Worm (Caenorhabditis elegans) whole organism, young adult: ENCODE measurements around the gene F11A5.17.

Source experiments
- B0336.3 ChIP-seq: fragments of 200-800 bp; sonication (Bioruptor generic); IDR thresholded peaks from 2 replicates; pipeline ENCODE4 v1.3.6; 2022; ENCODE audit warnings: missing genetic modification characterization, missing compliant biosample characterization
- C06A6.2 ChIP-seq: fragments of 200-800 bp; sonication (Bioruptor generic); conservative IDR thresholded peaks from 2 replicates; pipeline ENCODE4 v1.3.6; 2022; ENCODE audit warnings: missing genetic modification characterization, missing compliant biosample characterization
- F37B4.10 ChIP-seq: fragments of 200-800 bp; sonication (Bioruptor generic); IDR thresholded peaks from 2 replicates; pipeline ENCODE4 v1.3.6; 2022; ENCODE audit warnings: missing genetic modification characterization, missing compliant biosample characterization
- F49E8.2 ChIP-seq: sonication (generic microtip); optimal IDR thresholded peaks from 3 replicates; lab custom pipeline; 2017; ENCODE audit warnings: missing genetic modification characterization, mild to moderate bottlenecking, missing compliant biosample characterization, antibody characterized with exemption, moderate library complexity; ENCODE audit not compliant: insufficient read depth
- F52B5.7 ChIP-seq: sonication (generic microtip); optimal IDR thresholded peaks from 2 replicates; lab custom pipeline; 2016; ENCODE audit warnings: mild to moderate bottlenecking, missing genetic modification characterization, missing compliant biosample characterization
- F55B11.4 ChIP-seq: sonication (generic microtip); optimal IDR thresholded peaks from 2 replicates; lab custom pipeline; 2016; ENCODE audit warnings: missing compliant biosample characterization, missing genetic modification characterization, borderline replicate concordance; ENCODE audit not compliant: insufficient read depth
- T07F8.4 ChIP-seq: sonication (generic microtip); optimal IDR thresholded peaks from 2 replicates; lab custom pipeline; 2016; ENCODE audit warnings: mild to moderate bottlenecking, missing genetic modification characterization, moderate library complexity, missing compliant biosample characterization
- Y53F4B.3 ChIP-seq: fragments of 200-800 bp; sonication (Bioruptor generic); IDR thresholded peaks from 2 replicates; pipeline ENCODE4 v1.3.6; 2022; ENCODE audit warnings: missing genetic modification reagents, missing genetic modification characterization, missing compliant biosample characterization
- athp-1 ChIP-seq: sonication (generic microtip); optimal IDR thresholded peaks from 2 replicates; lab custom pipeline; 2017; ENCODE audit warnings: mild to moderate bottlenecking, missing genetic modification characterization, missing compliant biosample characterization
- ceh-79 ChIP-seq: sonication (generic microtip); optimal IDR thresholded peaks from 2 replicates; lab custom pipeline; 2017; ENCODE audit warnings: mild to moderate bottlenecking, missing genetic modification characterization, missing compliant biosample characterization
- dox-1 ChIP-seq: fragments of 200-800 bp; sonication (Bioruptor generic); IDR thresholded peaks from 2 replicates; pipeline ENCODE4 v1.3.6; 2022; ENCODE audit warnings: missing genetic modification reagents, missing genetic modification characterization, missing compliant biosample characterization
- ets-4 ChIP-seq: fragments of 200-800 bp; sonication (Bioruptor generic); optimal IDR thresholded peaks from 2 replicates; lab custom pipeline; 2018; ENCODE audit warnings: mild to moderate bottlenecking, missing genetic modification characterization, missing compliant biosample characterization
- him-1 ChIP-seq: sonication (generic microtip); optimal IDR thresholded peaks from 2 replicates; lab custom pipeline; 2016; ENCODE audit warnings: missing genotype, missing genetic modification reagents, missing genetic modification characterization, missing compliant biosample characterization
- hmg-1.2 ChIP-seq: fragments of 200-800 bp; sonication (Bioruptor generic); IDR thresholded peaks from 2 replicates; pipeline ENCODE4 v1.3.6; 2022; ENCODE audit warnings: missing genetic modification reagents, missing genetic modification characterization, missing compliant biosample characterization
- hmg-20 ChIP-seq: fragments of 200-800 bp; sonication (Bioruptor generic); IDR thresholded peaks from 2 replicates; pipeline ENCODE4 v1.3.6; 2022; ENCODE audit warnings: missing genetic modification reagents, missing genetic modification characterization, missing compliant biosample characterization
- hrde-1 ChIP-seq: sonication (generic microtip); optimal IDR thresholded peaks from 2 replicates; lab custom pipeline; 2016; ENCODE audit warnings: missing genetic modification characterization, mild to moderate bottlenecking, missing compliant biosample characterization, moderate library complexity, missing genotype, missing genetic modification reagents, borderline replicate concordance
- let-526 ChIP-seq: fragments of 200-800 bp; sonication (Bioruptor generic); IDR thresholded peaks from 2 replicates; pipeline ENCODE4 v1.3.6; 2022; ENCODE audit warnings: missing genetic modification reagents, missing genetic modification characterization, missing compliant biosample characterization
- let-607 ChIP-seq, 2 experiments: fragments of 200-800 bp in 1 of 2; sonication (Bioruptor generic) in 1 of 2; sonication (generic microtip) in 1 of 2; optimal IDR thresholded peaks; 2 replicates each; lab custom pipeline; 2016 to 2018; ENCODE audit warnings: mild to moderate bottlenecking in 2 of 2, missing compliant biosample characterization in 2 of 2, missing genetic modification characterization in 2 of 2, moderate library complexity in 2 of 2, missing genotype in 1 of 2
- lin-40 ChIP-seq: sonication (generic microtip); optimal IDR thresholded peaks from 2 replicates; lab custom pipeline; 2016; ENCODE audit warnings: missing genetic modification characterization, mild to moderate bottlenecking, missing compliant biosample characterization, missing genotype, missing genetic modification reagents
- madf-10 ChIP-seq: sonication (generic microtip); optimal IDR thresholded peaks from 2 replicates; lab custom pipeline; 2016; ENCODE audit warnings: mild to moderate bottlenecking, missing genetic modification characterization, missing compliant biosample characterization
- nfyb-1 ChIP-seq: fragments of 200-800 bp; sonication (Bioruptor generic); IDR thresholded peaks from 2 replicates; pipeline ENCODE4 v1.3.6; 2022; ENCODE audit warnings: missing genetic modification reagents, missing genetic modification characterization, missing compliant biosample characterization
- pbrm-1 ChIP-seq: fragments of 200-800 bp; sonication (Bioruptor generic); IDR thresholded peaks from 2 replicates; pipeline ENCODE4 v1.3.6; 2022; ENCODE audit warnings: missing genetic modification reagents, missing genetic modification characterization, missing compliant biosample characterization
- snpc-1.3 ChIP-seq: sonication (generic microtip); optimal IDR thresholded peaks from 2 replicates; lab custom pipeline; 2017; ENCODE audit warnings: missing genetic modification characterization, mild to moderate bottlenecking, missing compliant biosample characterization, antibody characterized with exemption, moderate library complexity, missing genotype, missing genetic modification reagents; ENCODE audit not compliant: insufficient read depth
- snpc-4 ChIP-seq, 5 experiments: fragments of 150-350 bp in 1 of 5; sonication (generic microtip) in 4 of 5; optimal IDR thresholded peaks; 2 replicates each; lab custom pipeline; 2014 to 2018; ENCODE audit warnings: missing genetic modification characterization in 5 of 5, missing biosample characterization in 3 of 5, antibody characterized with exemption in 2 of 5, mild to moderate bottlenecking in 2 of 5, missing compliant biosample characterization in 2 of 5, missing genotype in 2 of 5, moderate library complexity in 2 of 5, missing genetic modification reagents in 1 of 5
- somi-1 ChIP-seq: fragments of 200-800 bp; sonication (Bioruptor generic); optimal IDR thresholded peaks from 2 replicates; lab custom pipeline; 2018; ENCODE audit warnings: mild to moderate bottlenecking, missing genetic modification characterization, missing compliant biosample characterization
- unc-130 ChIP-seq: sonication (generic microtip); optimal IDR thresholded peaks from 2 replicates; lab custom pipeline; 2016; ENCODE audit warnings: missing genetic modification reagents, missing genetic modification characterization, missing compliant biosample characterization
- zfh-2 ChIP-seq: fragments of 200-800 bp; sonication (Bioruptor generic); conservative IDR thresholded peaks from 2 replicates; pipeline ENCODE4 v1.3.6; 2022; ENCODE audit warnings: missing genetic modification reagents, missing genetic modification characterization, missing compliant biosample characterization
- ztf-26 ChIP-seq: sonication (generic microtip); optimal IDR thresholded peaks from 2 replicates; lab custom pipeline; 2017; ENCODE audit warnings: missing genetic modification characterization, missing compliant biosample characterization
- ztf-3 ChIP-seq: fragments of 200-800 bp; sonication (Bioruptor generic); optimal IDR thresholded peaks from 2 replicates; lab custom pipeline; 2018; ENCODE audit warnings: mild to moderate bottlenecking, missing genetic modification characterization, missing compliant biosample characterization

F11A5.17 gene

DNA sequence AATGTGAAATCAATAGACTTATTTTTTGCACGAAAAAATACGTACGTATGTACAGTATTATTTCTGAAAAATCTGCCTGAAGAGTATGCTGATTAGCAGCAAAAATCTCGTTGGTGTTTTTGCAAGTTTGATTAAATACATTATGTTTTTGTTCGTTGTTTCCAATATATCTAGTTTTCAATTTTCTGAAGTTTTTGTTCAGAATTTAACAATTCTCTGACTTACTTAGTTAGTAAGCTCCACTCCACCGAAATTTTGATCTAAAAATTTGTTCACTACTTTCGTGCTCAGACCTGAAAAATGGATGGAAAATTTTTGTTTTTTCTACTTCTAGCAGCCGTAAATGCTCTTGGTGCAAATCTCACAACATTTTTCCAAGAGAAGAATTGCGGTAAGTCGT lies 3.1 kb downstream of the F11A5.17 start, which contains the start of gene irld-26:
irld-26 (plus strand) TSS at position 301 of the 400 bp plus-strand sequence.
- no peak for TF ChIP-seq ztf-26 (tag; lab: Kevin White, UChicago)
- TF ChIP-seq, all 124 proteins: peak for 0

DNA sequence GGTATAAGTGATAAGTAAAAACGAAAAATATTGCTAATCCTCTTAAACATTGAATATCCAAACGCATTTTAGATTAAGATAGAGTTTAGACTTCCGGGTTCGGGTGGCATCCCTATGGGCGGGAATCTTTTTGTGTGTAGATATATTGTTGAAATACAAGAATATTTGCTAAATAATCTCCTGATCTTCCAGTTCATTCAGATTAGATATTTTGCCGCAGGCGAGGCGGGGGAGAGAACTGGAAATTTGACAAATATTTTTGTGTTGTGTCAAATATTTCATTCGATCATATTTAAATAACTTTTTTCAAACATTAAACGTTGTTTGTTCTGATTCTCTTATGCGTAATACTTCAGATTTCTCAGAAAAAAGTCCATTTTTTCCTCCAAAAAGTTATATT lies 8.0 kb downstream of the F11A5.17 start, which contains the start of gene oac-15:
oac-15 (minus strand) TSS at position 101 of the 400 bp plus-strand sequence.
- no peak for TF ChIP-seq unc-130 (GFP tag; lab: Kevin White, UChicago)
- TF ChIP-seq ets-4 (GFP tag; lab: Kevin White, UChicago) = no peak
- TF ChIP-seq B0336.3 (GFP tag; lab: Robert Waterston, UW) = no peak
- no peak for TF ChIP-seq athp-1 (tag; lab: Kevin White, UChicago)
- TF ChIP-seq F49E8.2 (tag; lab: Kevin White, UChicago) = no peak
- TF ChIP-seq Y53F4B.3 (GFP tag; lab: Robert Waterston, UW) = no peak
- no peak for TF ChIP-seq ztf-3 (GFP tag; lab: Kevin White, UChicago)
- no peak for TF ChIP-seq T07F8.4 (tag; lab: Kevin White, UChicago)
- no peak for TF ChIP-seq snpc-4 (GFP tag; optimal IDR thresholded peaks at IDR 0.05; lab: Kevin White, UChicago)
- TF ChIP-seq snpc-4 (tag; optimal IDR thresholded peaks at IDR 0.05; lab: Kevin White, UChicago) = no peak
- no peak for TF ChIP-seq hmg-20 (GFP tag; lab: Robert Waterston, UW)
- TF ChIP-seq let-607 (tag; optimal IDR thresholded peaks at IDR 0.05; lab: Kevin White, UChicago) = no peak
- TF ChIP-seq dox-1 (GFP tag; lab: Robert Waterston, UW) = no peak
- no peak for TF ChIP-seq madf-10 (tag; lab: Kevin White, UChicago)
- no peak for TF ChIP-seq let-526 (GFP tag; lab: Robert Waterston, UW)
- no peak for TF ChIP-seq F55B11.4
- TF ChIP-seq nfyb-1 (GFP tag; lab: Robert Waterston, UW) = no peak

DNA sequence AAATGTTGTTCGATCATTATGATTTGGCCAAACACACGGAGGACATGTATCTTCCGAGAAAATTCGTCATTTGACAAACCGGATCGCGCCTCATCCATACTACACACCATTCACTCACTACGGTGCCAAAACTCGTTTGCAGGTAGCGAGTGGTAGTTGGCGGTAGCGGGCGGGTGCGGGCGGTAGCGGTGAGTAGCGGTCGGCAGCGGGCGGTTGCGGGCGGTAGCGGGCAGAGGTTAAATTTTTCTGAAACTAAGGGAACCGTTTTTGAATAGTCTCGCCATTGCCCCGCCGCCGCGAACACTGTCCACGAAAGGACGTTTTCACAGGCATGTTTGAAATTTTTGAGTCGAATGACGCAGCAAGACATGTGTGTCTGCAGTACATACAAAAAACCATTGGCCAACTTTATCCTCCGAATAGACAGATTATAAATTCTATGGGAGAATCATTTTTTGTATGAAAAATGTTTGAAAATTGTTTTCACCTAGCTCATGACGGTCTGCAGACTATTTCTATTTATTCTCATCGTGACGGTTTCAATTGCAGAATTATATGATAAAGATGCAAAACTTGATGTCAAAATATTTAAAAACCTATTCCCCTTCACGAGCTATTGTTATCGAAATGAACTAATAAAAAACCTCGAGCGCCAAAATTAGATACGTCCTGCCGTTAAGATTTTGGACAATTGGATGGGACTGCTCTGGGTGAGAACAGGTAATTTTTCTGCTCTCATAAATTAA lies 8.6 kb downstream of the F11A5.17 start, which contains the start of gene F11A5.16:
F11A5.16 (plus strand) TSS at position 696 of the 746 bp plus-strand sequence.
- TF ChIP-seq lin-40 (tag; lab: Kevin White, UChicago) (no peak), B0336.3 (GFP tag; lab: Robert Waterston, UW) (no peak), hmg-1.2 (no peak), zfh-2 (GFP tag; lab: Robert Waterston, UW) (peak; percentile 76), let-526 (GFP tag; lab: Robert Waterston, UW) (no peak), hrde-1 (tag; lab: Kevin White, UChicago) (no peak)

DNA sequence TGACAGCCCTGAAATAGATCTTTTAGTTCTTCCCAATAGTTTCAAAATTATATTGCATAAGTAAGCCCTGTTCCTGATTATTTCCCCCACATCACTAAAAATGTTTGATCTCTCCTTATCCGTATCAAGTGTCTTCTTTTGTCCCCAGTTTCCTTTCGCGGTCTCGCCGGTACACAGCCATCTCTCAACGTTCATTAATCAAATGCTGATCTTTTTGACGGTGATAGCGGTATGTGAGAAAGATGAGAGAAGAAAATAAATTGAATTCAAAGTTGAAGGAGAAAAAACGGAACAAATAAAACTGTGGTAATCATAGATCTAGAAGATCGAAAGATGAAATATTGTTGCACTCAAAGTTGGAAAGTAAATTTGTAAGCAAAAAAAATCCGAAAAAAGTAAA lies 9.9 kb downstream of the F11A5.17 start:
- TF ChIP-seq him-1 (tag; lab: Kevin White, UChicago) (no peak), ceh-79 (no peak), Y53F4B.3 (GFP tag; lab: Robert Waterston, UW) (no peak), F55B11.4 (no peak), pbrm-1 (GFP tag; lab: Robert Waterston, UW) (no peak), F37B4.10 (GFP tag; lab: Robert Waterston, UW) (no peak), ztf-26 (tag; lab: Kevin White, UChicago) (no peak)

DNA sequence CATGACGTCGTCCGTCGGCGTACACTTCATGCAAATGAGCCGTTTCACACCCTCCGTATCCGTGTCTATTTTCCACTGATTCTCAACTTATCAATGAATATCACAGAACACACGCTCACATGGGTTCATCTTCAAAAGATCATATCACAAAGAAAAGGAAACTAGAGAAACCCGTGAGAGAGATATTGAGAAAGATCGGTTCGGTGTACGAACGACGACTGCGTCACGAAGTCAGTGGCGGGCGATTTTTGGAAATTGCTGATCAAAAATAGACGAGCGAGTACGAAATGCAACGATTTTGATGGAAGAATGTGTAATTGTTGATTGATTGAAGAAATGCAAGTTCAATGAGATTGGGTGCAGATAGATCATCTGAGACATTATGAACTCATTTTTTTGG lies 11.5 kb downstream of the F11A5.17 start:
- TF ChIP-seq C06A6.2 (GFP tag; lab: Robert Waterston, UW) (peak; percentile 58; the same call in 1 of the 2 replicates), somi-1 (GFP tag; lab: Kevin White, UChicago) (peak; percentile 30), ztf-26 (tag; lab: Kevin White, UChicago) (peak; percentile 65), snpc-1.3 (tag; lab: Kevin White, UChicago) (no peak), F52B5.7 (no peak)
